Worm (Caenorhabditis elegans) whole organism, young adult: Measurements from ENCODE around the gene htp-2.

ENCODE experiments used
- D2030.7 ChIP-seq: fragments of 200-800 bp; sonication (Bioruptor generic); IDR thresholded peaks from 2 replicates; pipeline ENCODE4 v1.3.6; 2022; ENCODE audit warnings: missing genetic modification reagents, missing genetic modification characterization, missing compliant biosample characterization
- T07F8.4 ChIP-seq: sonication (generic microtip); optimal IDR thresholded peaks from 2 replicates; lab custom pipeline; 2016; ENCODE audit warnings: mild to moderate bottlenecking, missing genetic modification characterization, moderate library complexity, missing compliant biosample characterization
- T26A5.8 ChIP-seq: sonication (generic microtip); optimal IDR thresholded peaks from 2 replicates; lab custom pipeline; 2016; ENCODE audit warnings: missing genetic modification characterization, missing compliant biosample characterization
- ZK185.1 ChIP-seq: sonication (generic microtip); optimal IDR thresholded peaks from 2 replicates; lab custom pipeline; 2016; ENCODE audit warnings: mild to moderate bottlenecking, missing genetic modification characterization, missing compliant biosample characterization; ENCODE audit not compliant: poor library complexity, severe bottlenecking
- atf-7 ChIP-seq: sonication (generic microtip); optimal IDR thresholded peaks from 2 replicates; lab custom pipeline; 2017; ENCODE audit warnings: mild to moderate bottlenecking, missing genetic modification characterization, missing compliant biosample characterization
- attf-5 ChIP-seq: fragments of 200-800 bp; sonication (Bioruptor generic); optimal IDR thresholded peaks from 2 replicates; lab custom pipeline; 2018; ENCODE audit warnings: mild to moderate bottlenecking, missing genetic modification characterization, missing compliant biosample characterization
- cebp-1 ChIP-seq, 2 experiments: fragments of 200-800 bp in 1 of 2; sonication (Bioruptor generic) in 1 of 2; sonication (generic microtip) in 1 of 2; IDR thresholded peaks in 1 of 2; optimal IDR thresholded peaks in 1 of 2; 2 replicates each; pipeline versions ENCODE4 v1.3.6 to Lab custom; 2017 to 2022; ENCODE audit warnings: missing compliant biosample characterization in 2 of 2, missing genetic modification characterization in 2 of 2, mild to moderate bottlenecking in 1 of 2, missing genetic modification reagents in 1 of 2, moderate library complexity in 1 of 2
- ceh-27 ChIP-seq: fragments of 200-800 bp; sonication (Bioruptor generic); optimal IDR thresholded peaks from 2 replicates; lab custom pipeline; 2018; ENCODE audit warnings: mild to moderate bottlenecking, missing genetic modification characterization, moderate library complexity, missing compliant biosample characterization
- ceh-58 ChIP-seq: fragments of 200-800 bp; sonication (Bioruptor generic); IDR thresholded peaks from 2 replicates; pipeline ENCODE4 v1.3.6; 2022; ENCODE audit warnings: missing genetic modification characterization, missing compliant biosample characterization
- ceh-79 ChIP-seq: sonication (generic microtip); optimal IDR thresholded peaks from 2 replicates; lab custom pipeline; 2017; ENCODE audit warnings: mild to moderate bottlenecking, missing genetic modification characterization, missing compliant biosample characterization
- chd-7 ChIP-seq: sonication (generic microtip); optimal IDR thresholded peaks from 2 replicates; lab custom pipeline; 2016; ENCODE audit warnings: mild to moderate bottlenecking, missing genetic modification characterization, moderate library complexity, missing compliant biosample characterization
- dox-1 ChIP-seq: fragments of 200-800 bp; sonication (Bioruptor generic); IDR thresholded peaks from 2 replicates; pipeline ENCODE4 v1.3.6; 2022; ENCODE audit warnings: missing genetic modification reagents, missing genetic modification characterization, missing compliant biosample characterization
- egl-44 ChIP-seq: fragments of 200-800 bp; sonication (Bioruptor generic); IDR thresholded peaks from 2 replicates; pipeline ENCODE4 v1.3.6; 2022; ENCODE audit warnings: missing genetic modification reagents, missing genetic modification characterization, missing compliant biosample characterization
- egrh-3 ChIP-seq: fragments of 200-800 bp; sonication (Bioruptor generic); IDR thresholded peaks from 2 replicates; pipeline ENCODE4 v1.3.6; 2022; ENCODE audit warnings: missing genetic modification reagents, missing genetic modification characterization, missing compliant biosample characterization
- him-1 ChIP-seq: sonication (generic microtip); optimal IDR thresholded peaks from 2 replicates; lab custom pipeline; 2016; ENCODE audit warnings: missing genotype, missing genetic modification reagents, missing genetic modification characterization, missing compliant biosample characterization
- hlh-12 ChIP-seq: sonication (generic microtip); optimal IDR thresholded peaks from 2 replicates; lab custom pipeline; 2016; ENCODE audit warnings: missing genetic modification characterization, missing compliant biosample characterization
- hlh-26 ChIP-seq: fragments of 200-800 bp; sonication (Bioruptor generic); conservative IDR thresholded peaks from 2 replicates; pipeline ENCODE4 v1.3.6; 2022; ENCODE audit warnings: missing genetic modification reagents, missing genetic modification characterization, missing compliant biosample characterization
- hmg-1.2 ChIP-seq: fragments of 200-800 bp; sonication (Bioruptor generic); IDR thresholded peaks from 2 replicates; pipeline ENCODE4 v1.3.6; 2022; ENCODE audit warnings: missing genetic modification reagents, missing genetic modification characterization, missing compliant biosample characterization
- lin-35 ChIP-seq, 3 experiments: fragments of 150-350 bp in 2 of 3; sonication (generic microtip) in 1 of 3; optimal IDR thresholded peaks; 2 replicates each; lab custom pipeline; 2014 to 2018; ENCODE audit warnings: missing biosample characterization in 3 of 3, missing genetic modification characterization in 3 of 3, missing genetic modification reagents in 3 of 3
- lin-40 ChIP-seq: sonication (generic microtip); optimal IDR thresholded peaks from 2 replicates; lab custom pipeline; 2016; ENCODE audit warnings: missing genetic modification characterization, mild to moderate bottlenecking, missing compliant biosample characterization, missing genotype, missing genetic modification reagents
- lsy-27 ChIP-seq: sonication (generic microtip); optimal IDR thresholded peaks from 2 replicates; lab custom pipeline; 2017; ENCODE audit warnings: missing genetic modification characterization, mild to moderate bottlenecking, missing compliant biosample characterization, antibody characterized with exemption, missing genotype, borderline replicate concordance; ENCODE audit not compliant: insufficient read depth
- madf-3 ChIP-seq: fragments of 200-800 bp; sonication (Bioruptor generic); IDR thresholded peaks from 2 replicates; pipeline ENCODE4 v1.3.6; 2022; ENCODE audit warnings: missing genetic modification reagents, missing genetic modification characterization, missing compliant biosample characterization
- madf-6 ChIP-seq: fragments of 200-800 bp; sonication (Bioruptor generic); IDR thresholded peaks from 2 replicates; pipeline ENCODE4 v1.3.6; 2022; ENCODE audit warnings: missing genetic modification reagents, missing genetic modification characterization, missing compliant biosample characterization
- madf-8 ChIP-seq: fragments of 200-800 bp; sonication (Bioruptor generic); conservative IDR thresholded peaks from 2 replicates; pipeline ENCODE4 v1.3.6; 2022; ENCODE audit warnings: missing genetic modification reagents, missing genetic modification characterization, missing compliant biosample characterization
- mcd-1 ChIP-seq: fragments of 200-800 bp; sonication (Bioruptor generic); IDR thresholded peaks from 2 replicates; pipeline ENCODE4 v1.3.6; 2022; ENCODE audit warnings: missing genetic modification reagents, missing genetic modification characterization, missing compliant biosample characterization
- mes-4 ChIP-seq: sonication (generic microtip); optimal IDR thresholded peaks from 2 replicates; lab custom pipeline; 2016; ENCODE audit warnings: missing genotype, missing genetic modification characterization, missing compliant biosample characterization
- sdz-38 ChIP-seq: sonication (generic microtip); optimal IDR thresholded peaks from 2 replicates; lab custom pipeline; 2016; ENCODE audit warnings: missing genotype, missing genetic modification characterization, missing compliant biosample characterization
- sea-2 ChIP-seq: fragments of 200-800 bp; sonication (Bioruptor generic); IDR thresholded peaks from 2 replicates; pipeline ENCODE4 v1.3.6; 2022; ENCODE audit warnings: missing genetic modification characterization, missing compliant biosample characterization
- snpc-1.1 ChIP-seq: sonication (generic microtip); optimal IDR thresholded peaks from 2 replicates; lab custom pipeline; 2017; ENCODE audit warnings: missing genetic modification characterization, mild to moderate bottlenecking, missing compliant biosample characterization, antibody characterized with exemption, moderate library complexity, missing genotype, missing genetic modification reagents; ENCODE audit not compliant: insufficient read depth
- snpc-1.3 ChIP-seq: sonication (generic microtip); optimal IDR thresholded peaks from 2 replicates; lab custom pipeline; 2017; ENCODE audit warnings: missing genetic modification characterization, mild to moderate bottlenecking, missing compliant biosample characterization, antibody characterized with exemption, moderate library complexity, missing genotype, missing genetic modification reagents; ENCODE audit not compliant: insufficient read depth
- snpc-4 ChIP-seq, 5 experiments: fragments of 150-350 bp in 1 of 5; sonication (generic microtip) in 4 of 5; optimal IDR thresholded peaks; 2 replicates each; lab custom pipeline; 2014 to 2018; ENCODE audit warnings: missing genetic modification characterization in 5 of 5, missing biosample characterization in 3 of 5, antibody characterized with exemption in 2 of 5, mild to moderate bottlenecking in 2 of 5, missing compliant biosample characterization in 2 of 5, missing genotype in 2 of 5, moderate library complexity in 2 of 5, missing genetic modification reagents in 1 of 5
- somi-1 ChIP-seq: fragments of 200-800 bp; sonication (Bioruptor generic); optimal IDR thresholded peaks from 2 replicates; lab custom pipeline; 2018; ENCODE audit warnings: mild to moderate bottlenecking, missing genetic modification characterization, missing compliant biosample characterization
- tbp1 ChIP-seq: fragments of 200-800 bp; sonication (Bioruptor generic); optimal IDR thresholded peaks from 2 replicates; lab custom pipeline; 2018; ENCODE audit warnings: mild to moderate bottlenecking, missing genetic modification characterization, missing compliant biosample characterization
- unc-130 ChIP-seq: sonication (generic microtip); optimal IDR thresholded peaks from 2 replicates; lab custom pipeline; 2016; ENCODE audit warnings: missing genetic modification reagents, missing genetic modification characterization, missing compliant biosample characterization
- xnd-1 ChIP-seq: sonication (generic microtip); optimal IDR thresholded peaks from 2 replicates; lab custom pipeline; 2016; ENCODE audit warnings: missing genotype, missing genetic modification reagents, missing genetic modification characterization, missing compliant biosample characterization
- zfh-2 ChIP-seq: fragments of 200-800 bp; sonication (Bioruptor generic); conservative IDR thresholded peaks from 2 replicates; pipeline ENCODE4 v1.3.6; 2022; ENCODE audit warnings: missing genetic modification reagents, missing genetic modification characterization, missing compliant biosample characterization
- ztf-18 ChIP-seq: sonication (generic microtip); optimal IDR thresholded peaks from 2 replicates; lab custom pipeline; 2016; ENCODE audit warnings: missing genotype, mild to moderate bottlenecking, missing genetic modification characterization, missing compliant biosample characterization
- ztf-25 ChIP-seq: fragments of 200-800 bp; sonication (Bioruptor generic); IDR thresholded peaks from 2 replicates; pipeline ENCODE4 v1.3.6; 2022; ENCODE audit warnings: missing genetic modification reagents, missing genetic modification characterization, missing compliant biosample characterization
- ztf-6 ChIP-seq: fragments of 200-800 bp; sonication (Bioruptor generic); IDR thresholded peaks from 2 replicates; pipeline ENCODE4 v1.3.6; 2022; ENCODE audit warnings: missing genetic modification reagents, missing genetic modification characterization, missing compliant biosample characterization

htp-2 gene

ce11 chrIV:6376473-6377115 is 42.7 kb upstream of the htp-2 start, which contains the start of the genes hrpf-2 and bli-6 (continued):
- TF ChIP-seq cebp-1 (GFP tag; IDR thresholded peaks at IDR 0.05; lab: Robert Waterston, UW) = no peak
- no peak for TF ChIP-seq cebp-1 (tag; optimal IDR thresholded peaks at IDR 0.05; lab: Kevin White, UChicago)
- no peak for TF ChIP-seq sea-2
- TF ChIP-seq mcd-1 = peak; percentile 94
- TF ChIP-seq madf-6 = peak; percentile 52; the same call in 1 of the 2 replicates
- no peak for TF ChIP-seq ceh-27 (GFP tag; lab: Kevin White, UChicago)
- peak; percentile 59; the same call in 1 of the 2 replicates for TF ChIP-seq hmg-1.2 (GFP tag; lab: Robert Waterston, UW)
- no peak for TF ChIP-seq ztf-6 (GFP tag; lab: Robert Waterston, UW)
- TF ChIP-seq atf-7 (tag; lab: Kevin White, UChicago) = no peak
- peak; percentile 3 for TF ChIP-seq ztf-18 (tag; lab: Kevin White, UChicago)
- no peak for TF ChIP-seq ceh-79 (tag; lab: Kevin White, UChicago)
- no peak for TF ChIP-seq lsy-27
- no peak for TF ChIP-seq hlh-26
- TF ChIP-seq lin-40 = peak; percentile 61
- TF ChIP-seq lin-35 (GFP tag; optimal IDR thresholded peaks at IDR 0.05; lab: Kevin White, UChicago) = peak in 1 of 3 experiments; percentile 65
- peak; percentile 43; the same call in 1 of the 2 replicates for TF ChIP-seq dox-1 (GFP tag; lab: Robert Waterston, UW)
- TF ChIP-seq tbp1 (GFP tag; lab: Kevin White, UChicago) = peak; percentile 50
- no peak for TF ChIP-seq mes-4 (tag; lab: Kevin White, UChicago)
- TF ChIP-seq T07F8.4 = no peak
- no peak for TF ChIP-seq madf-8
- 0 out of 2 replicates have a peak, but pooled peaks have one; percentile 22 for TF ChIP-seq madf-3 (GFP tag; lab: Robert Waterston, UW)
- peak; percentile 17 for TF ChIP-seq snpc-4 (GFP tag; optimal IDR thresholded peaks at IDR 0.05; lab: Kevin White, UChicago)
- TF ChIP-seq snpc-4 (tag; optimal IDR thresholded peaks at IDR 0.05; lab: Kevin White, UChicago) = peak; percentile 42 to 91 (median 86)
- no peak for TF ChIP-seq ztf-25 (GFP tag; lab: Robert Waterston, UW)
- no peak for TF ChIP-seq somi-1 (GFP tag; lab: Kevin White, UChicago)
- TF ChIP-seq ZK185.1 = peak; percentile 52
- no peak for TF ChIP-seq T26A5.8 (tag; lab: Kevin White, UChicago)
- TF ChIP-seq unc-130 = no peak
- peak; percentile 18 for TF ChIP-seq snpc-1.1 (tag; lab: Kevin White, UChicago)
- peak; percentile 71 for TF ChIP-seq attf-5
- no peak for TF ChIP-seq ceh-58 (GFP tag; lab: Robert Waterston, UW)
- peak; percentile 2 for TF ChIP-seq him-1 (tag; lab: Kevin White, UChicago)
- TF ChIP-seq, all 124 proteins: peak for 24

- TF ChIP-seq unc-130 (no peak), D2030.7 (GFP tag; lab: Robert Waterston, UW) (no peak), snpc-1.3 (tag; lab: Kevin White, UChicago) (no peak), egl-44 (GFP tag; lab: Robert Waterston, UW) (no peak), hlh-12 (tag; lab: Kevin White, UChicago) (no peak), egrh-3 (GFP tag; lab: Robert Waterston, UW) (peak; percentile 61; the same call in 1 of the 2 replicates), zfh-2 (GFP tag; lab: Robert Waterston, UW) (peak; percentile 88), chd-7 (tag; lab: Kevin White, UChicago) (no peak), sdz-38 (tag; lab: Kevin White, UChicago) (no peak), xnd-1 (tag; lab: Kevin White, UChicago) (no peak)
These were observed 41.8 kb upstream of the htp-2 start for ce11 chrIV:6377335-6378069.
